Fruit fly (Drosophila melanogaster) S2 (cell line): ENCODE results near the gene por.

Experiments used
- CG8478 ChIP-seq: fragments of >200 bp; optimal IDR thresholded peaks from 2 replicates; lab custom pipeline; 2018
- CTCF ChIP-seq, 2 experiments: fragments of >200 bp; optimal IDR thresholded peaks; 2 replicates each; lab custom pipeline; 2018

por gene

DNA sequence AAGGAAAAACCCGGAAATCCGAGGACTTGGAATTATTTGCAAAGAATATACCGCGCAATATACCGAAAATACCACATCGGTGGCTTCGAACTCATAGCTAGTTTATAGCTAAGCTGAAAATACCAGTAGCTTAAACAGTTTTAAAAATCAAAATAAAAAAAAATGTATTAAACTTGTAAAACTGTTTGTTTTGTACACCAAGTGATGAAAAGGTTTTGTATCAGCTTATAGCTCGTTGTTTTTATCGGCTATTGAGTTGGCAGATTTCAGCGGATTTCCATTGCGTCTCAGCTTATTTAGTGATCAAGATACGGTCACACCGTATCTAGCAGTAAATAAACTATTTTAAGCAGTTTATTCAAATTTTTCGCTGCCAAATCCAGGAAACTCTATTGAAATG is at the start of gene por, which contains the start of gene CG6179:
TSS of gene por (minus strand) at position 64 of the 400 bp plus-strand sequence.
TSS of gene CG6179 (plus strand) at position 292 of the 400 bp plus-strand sequence.
- TF ChIP-seq CG8478 (lab: Kevin White, UChicago) (no peak), CTCF (optimal IDR thresholded peaks at IDR 0.05; lab: Kevin White, UChicago) (no peak)

DNA sequence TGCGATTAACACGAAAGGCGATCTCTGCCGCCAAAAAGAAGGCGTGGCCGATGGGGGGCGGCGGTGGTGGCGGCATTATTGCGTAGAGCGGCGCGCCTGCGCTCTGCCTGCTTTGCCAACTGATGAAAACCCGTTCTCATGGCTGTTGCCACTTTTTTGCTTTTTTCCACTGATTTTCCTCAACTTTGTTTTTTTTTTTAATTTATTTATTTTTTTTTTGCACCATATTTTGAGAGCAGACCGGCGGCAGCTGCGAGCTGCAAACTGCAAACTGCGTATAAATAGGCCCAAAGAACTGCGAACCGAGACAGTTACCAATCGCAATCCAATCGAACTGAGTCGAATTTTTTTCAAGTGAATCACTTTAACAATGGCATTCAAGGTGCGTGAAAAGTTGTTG is 42.5 kb upstream of the por start, which contains the start of gene CG42323:
TSS of gene CG42323 (plus strand) at position 302 of the 400 bp plus-strand sequence.
- TF ChIP-seq CTCF (optimal IDR thresholded peaks at IDR 0.05; lab: Kevin White, UChicago) = no peak
- TF ChIP-seq CG8478 (lab: Kevin White, UChicago) = no peak

DNA sequence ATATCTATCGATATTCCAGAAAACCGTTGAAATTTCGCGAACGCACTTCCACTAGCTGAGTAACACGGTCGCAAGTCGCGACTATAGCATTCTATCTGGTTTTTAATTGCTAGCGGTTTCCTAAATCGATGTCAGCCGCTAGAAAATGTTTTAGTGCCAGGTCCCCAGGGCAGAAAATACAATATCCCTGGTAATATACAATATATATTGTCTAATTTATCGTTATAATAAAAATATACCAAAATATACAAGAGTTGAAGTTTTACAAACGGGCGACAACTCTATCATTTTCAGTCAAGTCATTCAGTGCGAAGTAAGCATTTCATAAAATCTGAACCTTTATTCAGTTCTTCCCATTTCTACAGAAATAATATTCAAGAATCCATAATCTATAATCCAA is 35.5 kb upstream of the por start, which contains the start of gene CG15056:
TSS of gene CG15056 (plus strand) at position 301 of the 400 bp plus-strand sequence.
- TF ChIP-seq CTCF (optimal IDR thresholded peaks at IDR 0.05; lab: Kevin White, UChicago) (no peak), CG8478 (lab: Kevin White, UChicago) (no peak)

DNA sequence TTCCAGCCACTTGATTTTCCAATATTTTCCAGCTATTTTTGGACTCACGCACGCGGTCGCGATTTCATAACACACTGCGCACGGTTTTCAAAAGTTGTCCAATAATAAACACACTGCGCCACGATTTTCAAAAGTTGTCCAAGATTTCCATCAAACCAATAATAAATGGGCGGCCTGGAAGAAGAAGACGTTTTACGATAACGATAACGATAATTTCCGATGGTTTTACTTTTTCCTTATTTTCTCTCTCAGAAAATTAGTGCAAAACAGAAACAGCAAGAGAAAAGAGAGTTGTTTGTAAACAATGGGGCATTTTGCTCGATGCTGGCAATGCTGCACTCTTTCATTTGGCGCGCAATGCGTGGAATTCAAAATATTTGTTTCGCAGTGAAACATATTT is 30.3 kb upstream of the por start, which contains the start of gene Nt5b:
TSS of gene Nt5b (minus strand) at position 207 of the 400 bp plus-strand sequence.
- TF ChIP-seq CTCF (optimal IDR thresholded peaks at IDR 0.05; lab: Kevin White, UChicago) (no peak), CG8478 (lab: Kevin White, UChicago) (no peak)

DNA sequence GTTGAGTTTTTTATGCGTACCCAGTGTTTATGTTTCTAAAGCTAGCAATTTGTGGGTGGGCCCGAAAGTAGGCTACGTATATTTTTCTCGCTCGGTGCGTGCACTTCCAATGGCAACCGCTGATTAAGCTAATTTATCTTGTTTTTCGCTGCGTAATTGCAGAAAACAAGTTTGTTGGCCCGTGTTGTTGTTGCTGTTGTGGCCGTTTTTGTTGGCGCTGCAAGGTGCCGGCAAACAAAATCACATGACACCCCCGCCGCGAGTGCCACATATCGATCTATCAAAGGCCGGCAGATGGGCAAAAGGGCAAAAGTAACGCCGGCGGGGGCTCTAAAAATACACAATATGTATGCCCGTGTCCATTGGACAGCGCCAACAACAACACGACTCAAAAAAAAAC is 29.8 kb upstream of the por start:
- TF ChIP-seq CG8478 (lab: Kevin White, UChicago) (no peak), CTCF (optimal IDR thresholded peaks at IDR 0.05; lab: Kevin White, UChicago) (no peak)

DNA sequence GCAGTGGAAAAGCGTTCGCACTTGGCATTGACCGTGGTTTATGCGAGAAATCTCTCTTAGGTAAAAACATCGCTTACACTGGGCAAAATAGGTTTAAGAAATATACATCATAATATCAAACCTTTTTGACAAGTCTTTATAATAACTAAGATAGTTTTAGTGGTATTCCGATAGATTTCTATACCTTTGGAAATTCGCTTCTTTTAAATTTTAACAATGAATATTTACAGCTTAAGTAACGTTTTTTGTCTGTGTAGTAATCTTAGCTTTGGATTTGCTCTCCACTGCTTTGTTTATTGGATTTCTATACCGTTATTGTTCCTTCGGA is 27.7 kb upstream of the por start:
- TF ChIP-seq CTCF (optimal IDR thresholded peaks at IDR 0.05; lab: Kevin White, UChicago) (no peak), CG8478 (lab: Kevin White, UChicago) (no peak)

DNA sequence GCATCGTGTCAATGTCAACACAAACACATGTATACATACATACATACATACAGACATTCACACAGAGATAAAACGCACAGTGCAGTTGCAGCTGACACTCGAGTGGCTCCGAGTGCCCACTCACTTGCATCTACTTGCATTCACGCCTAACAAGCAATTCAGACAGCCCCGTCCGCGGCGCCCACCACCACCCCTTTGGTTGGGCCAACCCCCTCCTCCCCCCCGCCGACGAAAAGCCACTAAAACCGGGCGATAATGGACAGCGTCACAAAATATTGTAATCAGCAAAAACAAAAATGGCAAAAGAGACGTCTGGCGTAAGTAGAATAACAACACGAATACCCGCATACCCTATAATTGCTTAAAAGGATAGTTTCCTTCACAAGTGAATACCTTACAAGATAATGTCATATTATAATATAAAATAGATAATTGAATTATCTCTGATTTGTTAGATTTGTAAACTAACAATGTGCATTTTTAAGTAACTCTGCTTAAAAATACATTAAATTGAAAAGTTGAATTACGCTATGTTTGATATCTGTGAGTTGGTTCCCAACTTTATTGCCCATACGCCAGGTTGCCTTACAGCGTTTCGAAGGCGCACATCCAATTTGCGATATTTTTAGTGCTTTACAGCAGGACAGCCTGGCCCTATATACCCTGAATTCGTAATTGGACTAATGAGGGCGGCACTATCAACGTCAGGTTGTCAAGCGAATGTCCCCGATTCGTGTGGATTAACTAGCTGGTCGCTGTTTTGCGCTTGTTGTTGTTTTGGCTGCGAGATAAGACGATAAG is 27.1 kb upstream of the por start:
- no peak for TF ChIP-seq CG8478 (lab: Kevin White, UChicago)
- no peak for TF ChIP-seq CTCF (optimal IDR thresholded peaks at IDR 0.05; lab: Kevin White, UChicago)

DNA sequence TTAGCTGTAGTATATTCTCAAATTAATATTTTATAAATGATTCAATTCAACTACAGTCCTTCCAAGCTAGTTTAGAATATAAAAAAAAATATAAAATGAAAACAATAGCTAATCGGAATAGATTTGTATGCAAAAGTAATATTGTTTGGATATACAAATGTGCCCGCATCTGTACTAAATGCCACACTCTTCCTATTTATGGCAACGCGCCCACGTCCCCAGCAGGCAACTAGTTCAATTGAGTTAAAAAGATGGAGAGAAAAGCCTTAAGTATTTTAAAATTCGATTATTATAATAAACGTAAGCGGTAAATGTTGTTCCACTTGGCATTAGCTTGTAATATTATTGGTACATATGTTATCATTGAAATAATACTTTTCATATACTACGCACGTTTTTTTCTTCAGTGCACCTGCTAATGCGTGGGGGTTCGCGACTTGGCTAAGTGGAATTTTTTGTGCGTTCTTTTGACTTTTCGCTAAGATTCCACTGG is 26.0 kb upstream of the por start:
- TF ChIP-seq CG8478 (lab: Kevin White, UChicago) = no peak
- no peak for TF ChIP-seq CTCF (optimal IDR thresholded peaks at IDR 0.05; lab: Kevin White, UChicago)

DNA sequence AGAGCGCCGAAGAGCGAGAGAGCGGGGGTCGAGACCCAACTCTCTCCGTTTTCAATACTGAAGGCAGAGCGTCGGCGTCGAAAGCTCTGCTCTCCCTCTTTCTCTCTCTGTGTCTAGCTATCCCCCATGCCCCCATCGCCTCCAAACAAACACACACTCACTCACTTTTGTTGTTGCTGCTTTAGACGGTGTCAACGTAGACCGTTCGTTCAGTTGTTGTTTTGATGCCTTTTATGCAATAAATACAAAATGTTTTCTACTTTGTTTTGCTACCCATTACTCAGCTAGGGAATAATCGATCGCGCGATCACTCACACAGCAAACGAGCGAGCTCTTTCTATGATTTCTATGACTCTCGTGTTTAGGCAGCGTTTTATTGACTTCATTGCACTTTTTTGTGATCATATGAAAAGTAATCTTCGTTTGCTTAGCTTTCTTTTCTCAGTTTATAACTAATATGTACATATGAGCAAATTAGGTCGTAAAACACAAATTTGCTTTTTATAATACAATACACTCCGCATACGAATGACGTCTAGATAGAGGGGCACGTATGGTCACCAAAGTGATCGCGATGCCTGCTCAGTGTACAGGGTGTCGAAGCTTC is 25.1 kb upstream of the por start:
- TF ChIP-seq CTCF (optimal IDR thresholded peaks at IDR 0.05; lab: Kevin White, UChicago) (no peak), CG8478 (lab: Kevin White, UChicago) (no peak)

DNA sequence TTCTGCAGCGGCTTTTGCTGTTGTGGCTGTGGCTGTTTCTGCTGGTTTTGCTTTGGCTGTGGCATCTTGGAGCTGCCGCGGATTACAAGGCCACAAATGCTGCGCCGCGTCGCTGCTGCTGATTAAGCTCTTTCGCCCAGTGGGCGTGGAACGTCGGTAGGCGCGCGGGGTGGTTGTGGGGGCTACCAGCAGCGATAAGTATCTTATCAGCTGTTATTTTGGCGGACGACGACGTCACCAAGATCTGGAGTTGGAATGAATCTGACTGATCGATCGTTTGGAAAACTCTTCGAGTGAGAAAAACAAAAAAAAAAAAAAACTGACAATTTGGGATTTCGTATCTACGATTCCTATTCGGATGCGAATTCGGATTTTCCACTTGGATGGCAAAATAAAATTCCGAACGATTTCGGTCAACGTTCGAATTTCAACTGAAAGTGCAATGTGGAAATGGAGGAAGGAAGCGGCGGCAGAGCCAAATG is 24.5 kb upstream of the por start:
- TF ChIP-seq CG8478 (lab: Kevin White, UChicago) (no peak), CTCF (optimal IDR thresholded peaks at IDR 0.05; lab: Kevin White, UChicago) (no peak)

DNA sequence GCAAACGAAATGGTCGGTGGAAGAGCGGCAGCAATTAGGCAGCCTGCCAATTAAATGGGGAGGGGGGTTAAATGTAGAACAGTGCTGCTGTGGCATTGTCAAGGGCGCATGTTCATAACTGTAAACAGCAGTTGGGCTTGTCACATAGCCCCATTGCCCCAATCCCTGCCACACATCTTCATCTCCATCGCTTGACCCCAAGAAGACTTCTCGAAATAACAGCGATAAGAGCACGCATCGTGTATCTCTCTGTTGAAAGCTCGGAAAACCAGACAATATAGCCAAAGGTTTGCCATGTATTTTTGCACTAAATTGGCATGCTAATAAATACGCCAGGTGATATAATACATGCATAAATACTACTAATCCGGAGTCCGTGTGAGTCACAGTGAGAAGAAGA is 22.9 kb upstream of the por start:
- TF ChIP-seq CTCF (optimal IDR thresholded peaks at IDR 0.05; lab: Kevin White, UChicago) (no peak), CG8478 (lab: Kevin White, UChicago) (no peak)

DNA sequence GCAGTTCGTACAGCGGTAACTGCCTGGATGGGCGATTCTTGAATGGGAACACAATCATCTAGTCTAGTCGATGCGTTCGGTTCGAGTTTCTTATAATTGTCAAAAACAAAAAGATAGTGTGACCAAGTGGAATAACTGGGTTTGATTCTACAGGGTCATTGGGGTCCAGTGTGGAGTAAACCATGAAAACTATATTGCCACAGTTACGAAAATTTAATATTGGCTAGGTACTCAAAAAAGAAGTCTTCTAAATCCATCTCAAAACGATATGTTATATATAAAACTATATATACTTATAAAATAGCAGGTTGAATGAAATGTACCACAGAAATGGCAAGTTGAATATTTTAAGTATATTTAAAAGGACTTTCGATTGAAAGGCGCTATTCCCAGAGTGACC is 20.3 kb upstream of the por start, which contains the start of gene CG34328:
TSS of gene CG34328 (minus strand) at position 101 of the 400 bp plus-strand sequence.
- TF ChIP-seq CTCF (optimal IDR thresholded peaks at IDR 0.05; lab: Kevin White, UChicago) (no peak), CG8478 (lab: Kevin White, UChicago) (no peak)

DNA sequence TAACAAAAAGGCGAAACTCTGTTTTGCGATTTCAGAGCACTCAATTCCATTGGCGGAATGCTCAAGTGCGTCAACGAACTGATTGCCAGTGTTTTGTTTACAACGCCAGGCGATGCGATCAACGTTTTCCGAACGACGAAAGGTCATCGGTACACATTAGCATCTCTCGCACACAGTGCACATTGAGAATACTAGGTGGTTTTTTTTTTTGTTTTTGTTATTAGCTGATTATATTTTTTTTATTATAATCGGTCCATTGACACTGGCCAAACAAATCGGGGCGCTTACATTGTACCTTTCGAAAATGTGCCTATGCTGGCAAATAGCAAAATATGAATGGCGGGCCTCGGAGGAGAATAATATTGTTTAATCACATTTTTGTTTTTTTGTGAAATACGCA is 15.5 kb upstream of the por start:
- TF ChIP-seq CTCF (optimal IDR thresholded peaks at IDR 0.05; lab: Kevin White, UChicago) = no peak
- no peak for TF ChIP-seq CG8478 (lab: Kevin White, UChicago)

DNA sequence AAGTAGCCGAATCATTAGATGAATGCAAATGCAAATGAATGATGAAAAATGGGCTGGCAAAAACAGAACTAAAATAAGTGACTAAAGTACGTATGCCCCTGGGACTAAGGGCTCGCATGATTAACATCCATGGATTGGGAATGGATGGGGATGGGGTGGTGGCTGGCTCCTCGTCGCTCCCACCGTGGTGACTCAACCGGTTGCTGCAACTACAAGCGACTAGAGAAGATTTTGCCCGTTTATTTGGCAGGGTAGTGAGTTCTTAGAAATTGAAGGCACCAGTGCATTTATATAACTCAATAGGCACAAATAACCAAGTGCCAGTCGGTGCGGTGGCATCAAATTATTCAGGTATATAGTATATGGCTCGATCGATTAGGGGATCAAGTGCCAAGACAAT is 7.1 kb upstream of the por start, which contains the start of gene Tsf1:
TSS of gene Tsf1 (plus strand) at position 301 of the 400 bp plus-strand sequence.
- TF ChIP-seq CTCF (optimal IDR thresholded peaks at IDR 0.05; lab: Kevin White, UChicago) (no peak), CG8478 (lab: Kevin White, UChicago) (no peak)

DNA sequence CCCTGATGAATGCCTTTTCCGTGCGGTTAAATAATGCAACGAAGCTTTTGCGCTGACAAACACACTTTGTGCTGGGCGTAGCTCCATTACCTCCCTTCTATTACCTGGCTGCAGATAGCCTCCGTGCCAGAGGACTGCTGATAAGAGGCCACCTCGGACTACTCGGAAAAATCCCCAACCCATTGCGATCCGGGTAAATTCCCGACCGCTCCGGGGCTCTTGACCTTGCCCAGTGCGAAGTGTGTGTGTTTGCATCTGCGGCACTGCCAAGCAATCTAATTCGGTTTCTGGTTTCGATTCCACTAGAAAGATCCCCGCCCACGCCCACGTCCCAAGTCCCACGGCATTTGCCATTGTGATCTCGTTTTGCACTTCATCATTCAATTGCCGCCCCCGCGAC is 6.1 kb upstream of the por start:
- no peak for TF ChIP-seq CTCF (optimal IDR thresholded peaks at IDR 0.05; lab: Kevin White, UChicago)
